Worm (Caenorhabditis elegans): ENCODE results near the gene T25E4.1.
A peak's percentile ranks its signal among the peaks of the same experiment; 100 is the strongest.

The T25E4.1 gene

DNA sequence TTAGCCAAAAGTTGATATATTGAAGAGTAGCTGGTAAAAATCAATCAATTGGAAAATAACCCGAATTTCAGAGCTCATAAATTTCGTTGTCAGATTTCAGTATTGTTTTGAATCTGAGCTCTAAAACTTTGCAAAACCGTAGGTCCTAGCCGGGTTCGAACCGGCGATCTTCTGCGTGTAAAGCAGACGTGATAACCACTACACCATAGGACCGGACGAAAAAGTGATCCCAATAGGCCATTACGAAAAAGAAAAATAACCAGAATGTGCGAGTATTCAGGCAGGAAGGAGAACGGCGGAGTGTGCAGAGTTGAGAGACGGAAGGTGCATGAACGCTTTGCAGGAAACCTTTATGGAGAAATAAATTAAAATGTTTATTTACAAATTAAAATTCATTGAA lies 1.1 kb upstream of the T25E4.1 start (continued):
- TF ChIP-seq C34F6.9 (tag; optimal IDR thresholded peaks at IDR 0.05) (peak; percentile 46), lsy-2 (tag; optimal IDR thresholded peaks at IDR 0.05) (no peak), mdl-1 (tag; optimal IDR thresholded peaks at IDR 0.05) (no peak), fos-1 (tag; optimal IDR thresholded peaks at IDR 0.05) (peak; percentile 49), mbf-1 (tag; optimal IDR thresholded peaks at IDR 0.05) (no peak), unc-39 (tag; optimal IDR thresholded peaks at IDR 0.05) (no peak), nhr-6 (tag; optimal IDR thresholded peaks at IDR 0.05) (no peak), nhr-77 (tag; optimal IDR thresholded peaks at IDR 0.05) (no peak), mab-5 (tag; optimal IDR thresholded peaks at IDR 0.05) (no peak), gmeb-1 (tag; optimal IDR thresholded peaks at IDR 0.05) (peak; percentile 28), nhr-25 (tag; optimal IDR thresholded peaks at IDR 0.05) (no peak), elt-1 (tag; optimal IDR thresholded peaks at IDR 0.05) (no peak), snpc-4 (tag; optimal IDR thresholded peaks at IDR 0.05) (peak; percentile 33), crh-2 (tag; optimal IDR thresholded peaks at IDR 0.05) (peak; percentile 43), R02D3.7 (tag; optimal IDR thresholded peaks at IDR 0.05) (no peak), nhr-237 (tag; optimal IDR thresholded peaks at IDR 0.05) (no peak), sma-9 (GFP tag; optimal IDR thresholded peaks at IDR 0.05) (peak; percentile 42), sma-9 (tag; optimal IDR thresholded peaks at IDR 0.05) (no peak), Y55F3AM.14 (GFP tag; optimal IDR thresholded peaks at IDR 0.05) (no peak), unc-55 (GFP tag; optimal IDR thresholded peaks at IDR 0.05) (peak; percentile 65), F13H6.1 (tag; optimal IDR thresholded peaks at IDR 0.05) (no peak), nhr-12 (tag; optimal IDR thresholded peaks at IDR 0.05) (no peak), nhr-21 (tag; optimal IDR thresholded peaks at IDR 0.05) (no peak)

DNA sequence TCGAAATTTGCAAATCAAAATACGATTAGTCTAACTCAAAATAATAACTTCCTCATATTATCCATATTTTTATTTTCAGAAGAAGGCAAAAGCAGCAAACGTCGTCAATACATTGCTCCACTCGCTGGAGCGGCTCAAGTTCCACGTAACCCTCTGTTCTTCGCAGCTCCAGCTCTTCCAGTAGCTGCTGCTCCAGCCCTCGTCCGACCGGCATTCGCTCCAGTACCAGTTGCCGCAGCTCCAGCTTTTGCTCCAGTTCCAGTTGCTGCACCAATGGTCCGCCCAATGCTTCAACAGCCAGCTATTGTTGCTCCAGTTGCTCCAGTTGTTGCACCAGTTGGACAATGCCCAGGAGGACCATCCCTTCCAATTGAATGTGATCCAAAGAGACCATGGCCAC lies 579 bp downstream of the T25E4.1 start:
- TF ChIP-seq nhr-25 (tag; optimal IDR thresholded peaks at IDR 0.05): no peak
- no peak for TF ChIP-seq crh-2 (tag; optimal IDR thresholded peaks at IDR 0.05)
- TF ChIP-seq aly-2 (tag; optimal IDR thresholded peaks at IDR 0.05): no peak
- TF ChIP-seq skn-1 (tag; optimal IDR thresholded peaks at IDR 0.05): no peak
- no peak for TF ChIP-seq lin-11 (tag; optimal IDR thresholded peaks at IDR 0.05)
- TF ChIP-seq sma-9 (GFP tag; optimal IDR thresholded peaks at IDR 0.05): no peak
- TF ChIP-seq sma-9 (tag; optimal IDR thresholded peaks at IDR 0.05): no peak
- no peak for TF ChIP-seq Y55F3AM.14 (GFP tag; optimal IDR thresholded peaks at IDR 0.05)
- TF ChIP-seq nhr-21 (tag; optimal IDR thresholded peaks at IDR 0.05): no peak
- no peak for TF ChIP-seq lin-13 (GFP tag; optimal IDR thresholded peaks at IDR 0.05)
- TF ChIP-seq elt-1 (tag; optimal IDR thresholded peaks at IDR 0.05): no peak
- TF ChIP-seq lin-39 (tag; optimal IDR thresholded peaks at IDR 0.05): no peak
- TF ChIP-seq sem-4 (tag; optimal IDR thresholded peaks at IDR 0.05): no peak
- no peak for TF ChIP-seq gmeb-1 (tag; optimal IDR thresholded peaks at IDR 0.05)
- TF ChIP-seq zag-1 (tag; optimal IDR thresholded peaks at IDR 0.05): no peak
- no peak for TF ChIP-seq unc-55 (GFP tag; optimal IDR thresholded peaks at IDR 0.05)
- TF ChIP-seq dmd-4 (tag; optimal IDR thresholded peaks at IDR 0.05): no peak
- TF ChIP-seq snpc-4 (tag; optimal IDR thresholded peaks at IDR 0.05): no peak
- TF ChIP-seq sma-3 (GFP tag; optimal IDR thresholded peaks at IDR 0.05): no peak
- no peak for TF ChIP-seq nhr-77 (tag; optimal IDR thresholded peaks at IDR 0.05)

DNA sequence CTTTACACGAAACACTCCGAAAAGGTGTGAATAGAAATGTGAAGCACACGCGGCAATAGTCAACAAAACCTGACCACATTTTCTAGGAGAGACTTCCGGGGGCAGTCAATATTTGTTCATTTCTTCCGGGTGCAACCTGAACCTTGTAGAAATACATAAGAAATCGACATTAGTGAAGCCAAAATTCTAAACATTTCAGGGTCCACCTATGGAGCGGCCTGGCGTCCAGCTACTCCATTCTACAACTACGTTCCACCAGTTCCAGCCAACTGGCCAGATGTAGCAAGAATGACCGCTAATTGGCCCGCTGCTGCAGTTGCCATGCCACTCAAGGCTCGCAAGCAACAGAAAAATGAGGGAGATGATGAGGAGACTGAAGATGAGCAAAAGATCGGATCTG lies 1.1 kb downstream of the T25E4.1 start:
- no peak for TF ChIP-seq nhr-12 (tag; optimal IDR thresholded peaks at IDR 0.05)
- no peak for TF ChIP-seq nhr-6 (tag; optimal IDR thresholded peaks at IDR 0.05)
- no peak for TF ChIP-seq snpc-4 (tag; optimal IDR thresholded peaks at IDR 0.05)

DNA sequence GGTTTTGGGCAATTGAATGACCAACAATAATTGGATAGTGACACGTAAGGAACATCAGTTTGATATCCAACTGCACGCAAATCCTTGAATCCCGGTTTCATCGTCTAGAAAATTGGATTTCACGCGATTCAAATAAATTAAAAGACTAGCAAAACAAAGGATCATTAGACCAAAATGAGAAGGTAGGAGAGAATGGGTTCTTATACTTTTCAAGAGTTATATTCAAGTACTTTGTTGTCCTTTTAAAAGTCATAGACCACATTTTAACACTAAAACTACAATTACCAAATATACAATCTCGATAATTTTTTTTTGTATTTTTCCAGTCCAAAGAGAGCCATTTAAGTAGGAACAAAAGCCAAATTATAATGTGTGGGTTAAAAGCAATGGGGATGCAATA lies 4.2 kb downstream of the T25E4.1 start, which contains the start of gene T25E4.2:
TSS of gene T25E4.2 (minus strand) at position 101 of the 400 bp plus-strand sequence.
- TF ChIP-seq fos-1 (tag; optimal IDR thresholded peaks at IDR 0.05): no peak
- TF ChIP-seq nhr-11 (tag; optimal IDR thresholded peaks at IDR 0.05): no peak
- no peak for TF ChIP-seq unc-62 (GFP tag; optimal IDR thresholded peaks at IDR 0.05)
- no peak for TF ChIP-seq ama-1 (optimal IDR thresholded peaks at IDR 0.05)
- no peak for TF ChIP-seq mdl-1 (tag; optimal IDR thresholded peaks at IDR 0.05)
- TF ChIP-seq elt-3 (tag; optimal IDR thresholded peaks at IDR 0.05): no peak
- no peak for TF ChIP-seq lsy-2 (tag; optimal IDR thresholded peaks at IDR 0.05)

DNA sequence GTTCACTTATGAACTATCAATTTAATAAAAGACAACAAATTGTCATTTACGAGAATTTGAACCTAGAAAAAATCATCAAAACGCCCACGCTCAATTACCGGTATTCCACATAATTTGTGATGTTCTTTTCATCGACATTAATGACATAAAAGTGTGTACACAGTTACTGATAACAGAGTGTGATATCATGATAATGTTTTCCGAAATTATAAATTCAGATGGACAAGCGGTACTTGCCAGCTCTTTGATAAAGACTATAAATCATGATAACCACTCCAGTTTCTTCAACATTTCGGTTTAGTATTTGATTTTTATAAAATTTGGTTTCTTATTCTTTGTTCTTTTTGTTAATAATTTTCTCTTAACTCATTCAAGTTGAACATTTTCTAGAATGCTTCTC lies 7.7 kb downstream of the T25E4.1 start, which contains the start of gene lys-8:
TSS of gene lys-8 (plus strand) at position 391 of the 400 bp plus-strand sequence.
- peak; percentile 67 for TF ChIP-seq crh-2 (tag; optimal IDR thresholded peaks at IDR 0.05)
- peak; percentile 58 for TF ChIP-seq skn-1 (tag; optimal IDR thresholded peaks at IDR 0.05)
- TF ChIP-seq F13H6.1 (tag; optimal IDR thresholded peaks at IDR 0.05): peak; percentile 52
- peak; percentile 78 for TF ChIP-seq sma-9 (GFP tag; optimal IDR thresholded peaks at IDR 0.05)
- no peak for TF ChIP-seq sma-9 (tag; optimal IDR thresholded peaks at IDR 0.05)
- TF ChIP-seq gmeb-1 (tag; optimal IDR thresholded peaks at IDR 0.05): peak; percentile 32
- peak; percentile 97 for TF ChIP-seq fos-1 (tag; optimal IDR thresholded peaks at IDR 0.05)
- TF ChIP-seq ama-1 (optimal IDR thresholded peaks at IDR 0.05): no peak
- TF ChIP-seq nhr-11 (tag; optimal IDR thresholded peaks at IDR 0.05): no peak
